Fruit fly (Drosophila melanogaster) whole organism, embryonic: ENCODE data around the gene Ppm1.

ENCODE experiments used
- Abd-B ChIP-seq: fragments of 200-800 bp; sonication (Bioruptor generic); optimal IDR thresholded peaks from 2 replicates; lab custom pipeline; 2018; ENCODE audit warnings: missing biosample characterization, mild to moderate bottlenecking, missing genetic modification characterization, moderate library complexity
- Antp ChIP-seq: fragments of 200-800 bp; sonication (Bioruptor generic); optimal IDR thresholded peaks from 3 replicates; lab custom pipeline; 2016; ENCODE audit warnings: missing biosample characterization, missing genetic modification characterization
- Blimp-1 ChIP-seq: fragments of 200-800 bp; sonication (Bioruptor generic); optimal IDR thresholded peaks from 3 replicates; lab custom pipeline; 2018; ENCODE audit warnings: missing biosample characterization, missing genetic modification characterization, mild to moderate bottlenecking, moderate library complexity, missing genetic modification reagents
- CG11085 ChIP-seq: fragments of 200-800 bp; sonication (Bioruptor generic); IDR thresholded peaks from 2 replicates; pipeline ENCODE4 v1.3.6; 2022; ENCODE audit warnings: missing biosample characterization, missing genetic modification characterization
- CG11093 ChIP-seq: fragments of 200-800 bp; sonication (Bioruptor generic); IDR thresholded peaks from 3 replicates; pipeline ENCODE4 v1.3.6; 2022; ENCODE audit warnings: missing biosample characterization, missing genetic modification characterization
- CG11696 ChIP-seq: fragments of 200-800 bp; sonication (Bioruptor generic); IDR thresholded peaks from 2 replicates; pipeline ENCODE4 v1.3.6; 2022; ENCODE audit warnings: missing biosample characterization, missing genetic modification characterization
- CG12659 ChIP-seq: fragments of 200-800 bp; sonication (Bioruptor generic); optimal IDR thresholded peaks from 3 replicates; lab custom pipeline; 2017; ENCODE audit warnings: mild to moderate bottlenecking, missing biosample characterization, missing genetic modification reagents, missing genetic modification characterization
- CG12769 ChIP-seq: fragments of 200-800 bp; sonication (Bioruptor generic); optimal IDR thresholded peaks from 2 replicates; lab custom pipeline; 2019; ENCODE audit warnings: missing biosample characterization, mild to moderate bottlenecking, missing genetic modification characterization, moderate library complexity
- CG15696 ChIP-seq: fragments of 200-800 bp; sonication (Bioruptor generic); optimal IDR thresholded peaks from 2 replicates; lab custom pipeline; 2019; ENCODE audit warnings: missing biosample characterization, mild to moderate bottlenecking, missing genetic modification characterization, moderate library complexity
- CG17385 ChIP-seq: fragments of 200-800 bp; sonication (Bioruptor generic); optimal IDR thresholded peaks from 3 replicates; lab custom pipeline; 2018; ENCODE audit warnings: missing biosample characterization, mild to moderate bottlenecking, missing genetic modification characterization
- CG18011 ChIP-seq: fragments of 200-800 bp; sonication (Bioruptor generic); optimal IDR thresholded peaks from 2 replicates; lab custom pipeline; 2017; ENCODE audit warnings: missing biosample characterization, missing genetic modification characterization, mild to moderate bottlenecking, moderate library complexity, missing genotype
- CG18476 ChIP-seq: fragments of 200-800 bp; sonication (Bioruptor generic); optimal IDR thresholded peaks from 2 replicates; lab custom pipeline; 2016; ENCODE audit warnings: missing biosample characterization, mild to moderate bottlenecking, missing genetic modification characterization
- CG31388 ChIP-seq: fragments of 200-800 bp; sonication (Bioruptor generic); optimal IDR thresholded peaks from 2 replicates; lab custom pipeline; 2016; ENCODE audit warnings: missing biosample characterization, missing genetic modification characterization
- CG6813 ChIP-seq: fragments of 200-800 bp; sonication (Bioruptor generic); optimal IDR thresholded peaks from 2 replicates; lab custom pipeline; 2017; ENCODE audit warnings: missing biosample characterization, missing genetic modification characterization, mild to moderate bottlenecking, moderate library complexity, missing genetic modification reagents
- CG7786 ChIP-seq: fragments of 200-800 bp; sonication (Bioruptor generic); optimal IDR thresholded peaks from 2 replicates; lab custom pipeline; 2016; ENCODE audit warnings: missing biosample characterization, missing genetic modification characterization
- CG8388 ChIP-seq: fragments of 200-800 bp; sonication (Bioruptor generic); optimal IDR thresholded peaks from 2 replicates; lab custom pipeline; 2019; ENCODE audit warnings: missing biosample characterization, mild to moderate bottlenecking, missing genetic modification characterization, moderate library complexity
- CG9876 ChIP-seq: fragments of 200-800 bp; sonication (Bioruptor generic); optimal IDR thresholded peaks from 2 replicates; lab custom pipeline; 2016; ENCODE audit warnings: missing biosample characterization, missing genetic modification characterization
- CkIIα-i1 ChIP-seq: fragments of 200-800 bp; sonication (Bioruptor generic); IDR thresholded peaks from 2 replicates; pipeline ENCODE4 v1.3.6; 2022; ENCODE audit warnings: missing biosample characterization, missing genetic modification characterization
- Drgx ChIP-seq: fragments of 200-800 bp; sonication (Bioruptor generic); IDR thresholded peaks from 2 replicates; pipeline ENCODE4 v1.3.6; 2022; ENCODE audit warnings: missing biosample characterization, missing genetic modification characterization
- ERR ChIP-seq: fragments of 200-800 bp; sonication (Bioruptor generic); optimal IDR thresholded peaks from 2 replicates; lab custom pipeline; 2016; ENCODE audit warnings: missing biosample characterization, missing genetic modification characterization
- Gsc ChIP-seq: fragments of 200-800 bp; sonication (Bioruptor generic); IDR thresholded peaks from 2 replicates; pipeline ENCODE4 v1.3.6; 2022; ENCODE audit warnings: missing biosample characterization, missing genetic modification characterization
- HLH54F ChIP-seq: fragments of 200-800 bp; sonication (Bioruptor generic); optimal IDR thresholded peaks from 3 replicates; lab custom pipeline; 2016; ENCODE audit warnings: missing biosample characterization, missing genetic modification characterization
- HLHmδ ChIP-seq: fragments of 200-800 bp; sonication (Bioruptor generic); optimal IDR thresholded peaks from 2 replicates; lab custom pipeline; 2018; ENCODE audit warnings: missing biosample characterization, mild to moderate bottlenecking, missing genetic modification characterization, moderate library complexity
- HmgD ChIP-seq: fragments of 200-800 bp; sonication (Bioruptor generic); optimal IDR thresholded peaks from 3 replicates; lab custom pipeline; 2016; ENCODE audit warnings: missing biosample characterization, missing genetic modification characterization
- Lim3 ChIP-seq: fragments of 200-800 bp; sonication (Bioruptor generic); IDR thresholded peaks from 2 replicates; pipeline ENCODE4 v1.3.6; 2022; ENCODE audit warnings: missing biosample characterization, missing genetic modification characterization
- Mes4 ChIP-seq: fragments of 200-800 bp; sonication (Bioruptor generic); optimal IDR thresholded peaks from 2 replicates; lab custom pipeline; 2016; ENCODE audit warnings: missing biosample characterization, missing genetic modification characterization
- Sox100B ChIP-seq: fragments of 200-800 bp; sonication (Bioruptor generic); optimal IDR thresholded peaks from 3 replicates; lab custom pipeline; 2018; ENCODE audit warnings: missing biosample characterization, mild to moderate bottlenecking, missing genetic modification characterization
- Vsx1 ChIP-seq: fragments of 200-800 bp; sonication (Bioruptor generic); optimal IDR thresholded peaks from 2 replicates; lab custom pipeline; 2017; ENCODE audit warnings: missing biosample characterization, mild to moderate bottlenecking, missing genetic modification characterization, missing genetic modification reagents
- ap ChIP-seq: fragments of 200-800 bp; sonication (Bioruptor generic); IDR thresholded peaks from 2 replicates; pipeline ENCODE4 v1.3.6; 2022; ENCODE audit warnings: missing biosample characterization, missing genetic modification characterization
- bigmax ChIP-seq: fragments of 200-800 bp; sonication (Bioruptor generic); optimal IDR thresholded peaks from 2 replicates; lab custom pipeline; 2018; ENCODE audit warnings: missing biosample characterization, mild to moderate bottlenecking, missing genetic modification characterization
- br ChIP-seq: fragments of >200 bp; optimal IDR thresholded peaks from 2 replicates; lab custom pipeline; 2017
- cas ChIP-seq: fragments of 200-800 bp; sonication (Bioruptor generic); IDR thresholded peaks from 2 replicates; pipeline ENCODE4 v1.3.6; 2022; ENCODE audit warnings: missing biosample characterization, missing genetic modification characterization
- crc ChIP-seq: fragments of 200-800 bp; sonication (Bioruptor generic); optimal IDR thresholded peaks from 2 replicates; lab custom pipeline; 2016; ENCODE audit warnings: missing biosample characterization, missing genetic modification characterization
- dati ChIP-seq: fragments of 200-800 bp; sonication (Bioruptor generic); IDR thresholded peaks from 2 replicates; pipeline ENCODE4 v1.3.6; 2022; ENCODE audit warnings: missing biosample characterization, missing genetic modification characterization
- ems ChIP-seq: fragments of 200-800 bp; sonication (Bioruptor generic); optimal IDR thresholded peaks from 3 replicates; lab custom pipeline; 2016; ENCODE audit warnings: missing biosample characterization, missing genetic modification characterization
- esg ChIP-seq: fragments of 200-800 bp; sonication (Bioruptor generic); conservative IDR thresholded peaks from 2 replicates; pipeline ENCODE4 v1.3.6; 2022; ENCODE audit warnings: missing biosample characterization, missing genetic modification characterization
- fd64A ChIP-seq: fragments of 200-800 bp; sonication (Bioruptor generic); optimal IDR thresholded peaks from 3 replicates; lab custom pipeline; 2018; ENCODE audit warnings: missing biosample characterization, mild to moderate bottlenecking, missing genetic modification characterization
- fru ChIP-seq: fragments of >200 bp; optimal IDR thresholded peaks from 2 replicates; lab custom pipeline; 2017
- gcm2 ChIP-seq: fragments of 200-800 bp; sonication (Bioruptor generic); optimal IDR thresholded peaks from 2 replicates; lab custom pipeline; 2016; ENCODE audit warnings: missing biosample characterization, missing genetic modification characterization
- grau ChIP-seq: fragments of 200-800 bp; optimal IDR thresholded peaks from 3 replicates; lab custom pipeline; 2019; ENCODE audit warnings: missing biosample characterization, mild to moderate bottlenecking, missing genetic modification characterization, moderate library complexity
- grn ChIP-seq: fragments of 200-800 bp; sonication (Bioruptor generic); optimal IDR thresholded peaks from 3 replicates; lab custom pipeline; 2017; ENCODE audit warnings: missing biosample characterization, missing genetic modification characterization
- jumu ChIP-seq: fragments of 200-800 bp; sonication (Bioruptor generic); optimal IDR thresholded peaks from 3 replicates; lab custom pipeline; 2016; ENCODE audit warnings: missing biosample characterization, missing genetic modification characterization
- lab ChIP-seq: fragments of 200-800 bp; sonication (Bioruptor generic); optimal IDR thresholded peaks from 3 replicates; lab custom pipeline; 2017; ENCODE audit warnings: missing biosample characterization, missing genetic modification characterization, mild to moderate bottlenecking, moderate library complexity, missing genetic modification reagents
- org-1 ChIP-seq: fragments of 200-800 bp; sonication (Bioruptor generic); optimal IDR thresholded peaks from 2 replicates; lab custom pipeline; 2017; ENCODE audit warnings: missing biosample characterization, missing genetic modification characterization
- otp ChIP-seq: fragments of 200-800 bp; sonication (Bioruptor generic); IDR thresholded peaks from 3 replicates; pipeline ENCODE4, ENCODE4 v1.3.6; 2022; ENCODE audit warnings: missing biosample characterization, missing genetic modification characterization
- repo ChIP-seq: fragments of 200-800 bp; sonication (Bioruptor generic); optimal IDR thresholded peaks from 2 replicates; lab custom pipeline; 2016; ENCODE audit warnings: missing biosample characterization, missing genetic modification characterization
- rib ChIP-seq: fragments of 200-800 bp; sonication (Bioruptor generic); IDR thresholded peaks from 2 replicates; pipeline ENCODE4 v1.3.6; 2022; ENCODE audit warnings: missing biosample characterization, missing genetic modification characterization
- row ChIP-seq: fragments of 200-800 bp; sonication (Bioruptor generic); IDR thresholded peaks from 3 replicates; pipeline ENCODE4 v1.3.6; 2022; ENCODE audit warnings: missing biosample characterization, missing genetic modification characterization
- slp2 ChIP-seq: fragments of 200-800 bp; sonication (Bioruptor generic); optimal IDR thresholded peaks from 2 replicates; lab custom pipeline; 2016; ENCODE audit warnings: missing biosample characterization, missing genetic modification characterization
- usp ChIP-seq: fragments of >200 bp; optimal IDR thresholded peaks from 2 replicates; lab custom pipeline; 2017; ENCODE audit warnings: missing biosample characterization, missing genetic modification characterization
- wor ChIP-seq: fragments of 200-800 bp; sonication (Bioruptor generic); IDR thresholded peaks from 2 replicates; pipeline ENCODE4 v1.3.6; 2022; ENCODE audit warnings: missing biosample characterization, missing genetic modification characterization
- zf30C ChIP-seq: fragments of 200-800 bp; sonication (Bioruptor generic); optimal IDR thresholded peaks from 3 replicates; lab custom pipeline; 2018; ENCODE audit warnings: missing biosample characterization, mild to moderate bottlenecking, missing genetic modification characterization

Ppm1 gene

dm6 chr3L:552950-553349 is 28.2 kb upstream of the Ppm1 start (continued):
- peak; percentile 37 for TF ChIP-seq CG9876 (GFP tag; lab: Kevin White, UChicago)
- peak; percentile 74 for TF ChIP-seq CG12659 (GFP tag; lab: Kevin White, UChicago)
- peak; percentile 88 for TF ChIP-seq Drgx (GFP tag; lab: Robert Waterston, UW)
- TF ChIP-seq Vsx1 (GFP tag; lab: Kevin White, UChicago), result no peak
- TF ChIP-seq CG31388 (GFP tag; lab: Kevin White, UChicago), result no peak
- no peak for TF ChIP-seq dati
- TF ChIP-seq cas (GFP tag; lab: Robert Waterston, UW), result 0 out of 2 replicates have a peak, but pooled peaks have one; percentile 37
- TF ChIP-seq CG7786 (GFP tag; lab: Kevin White, UChicago), result peak; percentile 52
- peak; percentile 53 for TF ChIP-seq CG8388 (GFP tag; lab: Kevin White, UChicago)
- no peak for TF ChIP-seq usp (GFP tag; lab: Kevin White, UChicago)
- TF ChIP-seq esg (GFP tag; lab: Robert Waterston, UW), result peak; percentile 72
- peak; percentile 57 for TF ChIP-seq ems (GFP tag; lab: Kevin White, UChicago)
- peak; percentile 64 for TF ChIP-seq Abd-B (GFP tag; lab: Kevin White, UChicago)
- 0 out of 3 replicates have a peak, but pooled peaks have one; percentile 47 for TF ChIP-seq CG11093 (GFP tag; lab: Robert Waterston, UW)
- peak; percentile 58; the same call in 1 of the 2 replicates for TF ChIP-seq rib (GFP tag; lab: Robert Waterston, UW)
- TF ChIP-seq org-1, result peak; percentile 69
- TF ChIP-seq Mes4, result peak; percentile 24
- TF ChIP-seq jumu (GFP tag; lab: Kevin White, UChicago), result peak; percentile 54
- TF ChIP-seq CG18011 (GFP tag; lab: Kevin White, UChicago), result peak; percentile 33
- peak; percentile 71 for TF ChIP-seq grau
- TF ChIP-seq crc (GFP tag; lab: Kevin White, UChicago), result peak; percentile 48
- TF ChIP-seq row, result peak; percentile 82
- peak; percentile 79 for TF ChIP-seq otp (GFP tag; lab: Robert Waterston, UW)
- TF ChIP-seq br (lab: Kevin White, UChicago), result no peak
- peak; percentile 9 for TF ChIP-seq fd64A (GFP tag; lab: Kevin White, UChicago)
- TF ChIP-seq ap (GFP tag; lab: Robert Waterston, UW), result peak; percentile 68
- peak; percentile 26; the same call in 1 of the 2 replicates for TF ChIP-seq CkIIα-i1 (GFP tag; lab: Robert Waterston, UW)
- TF ChIP-seq Antp (GFP tag; lab: Kevin White, UChicago), result peak; percentile 82
- TF ChIP-seq gcm2 (GFP tag; lab: Kevin White, UChicago), result peak; percentile 44
- peak; percentile 45 for TF ChIP-seq HmgD (GFP tag; lab: Kevin White, UChicago)
- TF ChIP-seq HLH54F (GFP tag; lab: Kevin White, UChicago), result peak; percentile 66
- no peak for TF ChIP-seq HLHmδ (GFP tag; lab: Kevin White, UChicago)
- peak; percentile 67 for TF ChIP-seq ERR
- TF ChIP-seq CG6813 (GFP tag; lab: Kevin White, UChicago), result peak; percentile 66
- peak; percentile 43 for TF ChIP-seq wor (GFP tag; lab: Robert Waterston, UW)
- no peak for TF ChIP-seq fru (lab: Kevin White, UChicago)
- TF ChIP-seq CG12769 (tag; lab: Kevin White, UChicago), result peak; percentile 91
- TF ChIP-seq Blimp-1 (GFP tag; lab: Kevin White, UChicago), result peak; percentile 70
- no peak for TF ChIP-seq zf30C
- TF ChIP-seq CG15696, result no peak
- TF ChIP-seq Lim3 (GFP tag; lab: Robert Waterston, UW), result peak; percentile 45; the same call in 1 of the 2 replicates
- TF ChIP-seq CG11696, result peak; percentile 92
- TF ChIP-seq CG17385 (GFP tag; lab: Kevin White, UChicago), result peak; percentile 61
- TF ChIP-seq CG11085 (GFP tag; lab: Robert Waterston, UW), result 0 out of 2 replicates have a peak, but pooled peaks have one; percentile 50
- TF ChIP-seq repo (GFP tag; lab: Kevin White, UChicago), result peak; percentile 53
- peak; percentile 51 for TF ChIP-seq Sox100B
- TF ChIP-seq bigmax (GFP tag; lab: Kevin White, UChicago), result no peak
- no peak; the same call in 1 of the 2 replicates for TF ChIP-seq Gsc (GFP tag; lab: Robert Waterston, UW)
- TF ChIP-seq slp2 (GFP tag; lab: Kevin White, UChicago), result peak; percentile 62
- no peak for TF ChIP-seq grn (GFP tag; lab: Kevin White, UChicago)
- peak; percentile 45 for TF ChIP-seq CG18476 (GFP tag; lab: Kevin White, UChicago)
- peak; percentile 91 for TF ChIP-seq lab (GFP tag; lab: Kevin White, UChicago)
